Fruit fly (Drosophila melanogaster) whole organism, pupa: ENCODE measurements around the gene vret.

ENCODE experiments used
- CG12605 ChIP-seq: fragments of 200-800 bp; sonication (Bioruptor generic); IDR thresholded peaks from 2 replicates; pipeline ENCODE4 v1.3.6; 2022; ENCODE audit warnings: missing biosample characterization, missing genetic modification characterization
- CG15710 ChIP-seq: fragments of 200-800 bp; sonication (Bioruptor generic); optimal IDR thresholded peaks from 2 replicates; lab custom pipeline; 2018; ENCODE audit warnings: missing biosample characterization, mild to moderate bottlenecking, missing genetic modification characterization, moderate library complexity
- CG17806 ChIP-seq: fragments of 200-800 bp; sonication (Bioruptor generic); optimal IDR thresholded peaks from 2 replicates; lab custom pipeline; 2018; ENCODE audit warnings: missing biosample characterization, mild to moderate bottlenecking, missing genetic modification characterization, moderate library complexity
- CG34367 ChIP-seq: fragments of 200-800 bp; sonication (Bioruptor generic); optimal IDR thresholded peaks from 2 replicates; lab custom pipeline; 2018; ENCODE audit warnings: missing biosample characterization, mild to moderate bottlenecking, missing genetic modification characterization
- CG9948 ChIP-seq: fragments of 200-800 bp; sonication (Bioruptor generic); optimal IDR thresholded peaks from 2 replicates; lab custom pipeline; 2018; ENCODE audit warnings: missing biosample characterization, mild to moderate bottlenecking, missing genetic modification characterization, moderate library complexity
- EcR ChIP-seq: fragments of 200-800 bp; sonication (Bioruptor generic); optimal IDR thresholded peaks from 3 replicates; lab custom pipeline; 2019; ENCODE audit warnings: missing biosample characterization, missing genetic modification characterization, mild to moderate bottlenecking, moderate library complexity, missing genetic modification reagents
- Pif1A ChIP-seq: fragments of 200-800 bp; sonication (Bioruptor generic); optimal IDR thresholded peaks from 3 replicates; lab custom pipeline; 2016; ENCODE audit warnings: missing biosample characterization, missing genetic modification characterization
- Snoo ChIP-seq: fragments of 200-800 bp; sonication (Bioruptor generic); optimal IDR thresholded peaks from 3 replicates; lab custom pipeline; 2017; ENCODE audit warnings: missing biosample characterization, mild to moderate bottlenecking, missing genetic modification characterization, inconsistent platforms
- gl ChIP-seq: fragments of 200-800 bp; sonication (Bioruptor generic); optimal IDR thresholded peaks from 2 replicates; lab custom pipeline; 2018; ENCODE audit warnings: missing biosample characterization, mild to moderate bottlenecking, missing genetic modification characterization

DNA sequence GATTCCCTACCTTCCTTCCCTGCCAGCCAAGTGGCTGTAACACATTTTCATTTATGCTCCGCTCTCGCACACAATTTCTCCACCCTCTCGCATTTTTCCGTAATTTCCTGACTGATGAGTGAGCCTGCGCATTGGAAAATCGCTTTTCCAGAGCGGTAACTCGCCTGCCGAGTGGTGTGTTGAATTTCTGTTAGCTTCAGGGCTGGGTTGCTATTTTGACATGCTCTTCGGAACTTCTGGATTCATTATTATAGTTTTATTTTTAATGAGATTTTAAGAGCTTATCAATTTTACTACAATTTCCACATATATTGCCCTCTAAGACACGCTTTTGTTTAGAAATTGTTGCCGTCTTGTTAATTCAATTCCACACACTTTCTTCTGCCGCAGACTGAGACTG, 7.5 kb upstream of the vret start:
- TF ChIP-seq EcR: no peak
- no peak for TF ChIP-seq CG12605 (GFP tag; lab: Robert Waterston, UW)
- TF ChIP-seq Pif1A (GFP tag; lab: Kevin White, UChicago): no peak
- no peak for TF ChIP-seq Snoo
- TF ChIP-seq CG34367: no peak
- TF ChIP-seq gl (tag; lab: Kevin White, UChicago): no peak
- TF ChIP-seq CG9948 (tag; lab: Kevin White, UChicago): no peak
- TF ChIP-seq CG15710 (tag; lab: Kevin White, UChicago): no peak
- TF ChIP-seq CG17806 (tag; lab: Kevin White, UChicago): no peak
